Fruit fly (Drosophila melanogaster) Kc167 (cell line): Measurements from ENCODE around the gene CG2225.

Source experiments
- Myc ChIP-seq: fragments of >200 bp; optimal IDR thresholded peaks from 2 replicates; lab custom pipeline; 2017; ENCODE audit warnings: missing external identifiers
- h ChIP-seq: fragments of >200 bp; optimal IDR thresholded peaks from 3 replicates; lab custom pipeline; 2018; ENCODE audit warnings: missing external identifiers
- ttk ChIP-seq: sonication (Bioruptor generic); optimal IDR thresholded peaks from 2 replicates; lab custom pipeline; 2017; ENCODE audit warnings: missing external identifiers

DNA sequence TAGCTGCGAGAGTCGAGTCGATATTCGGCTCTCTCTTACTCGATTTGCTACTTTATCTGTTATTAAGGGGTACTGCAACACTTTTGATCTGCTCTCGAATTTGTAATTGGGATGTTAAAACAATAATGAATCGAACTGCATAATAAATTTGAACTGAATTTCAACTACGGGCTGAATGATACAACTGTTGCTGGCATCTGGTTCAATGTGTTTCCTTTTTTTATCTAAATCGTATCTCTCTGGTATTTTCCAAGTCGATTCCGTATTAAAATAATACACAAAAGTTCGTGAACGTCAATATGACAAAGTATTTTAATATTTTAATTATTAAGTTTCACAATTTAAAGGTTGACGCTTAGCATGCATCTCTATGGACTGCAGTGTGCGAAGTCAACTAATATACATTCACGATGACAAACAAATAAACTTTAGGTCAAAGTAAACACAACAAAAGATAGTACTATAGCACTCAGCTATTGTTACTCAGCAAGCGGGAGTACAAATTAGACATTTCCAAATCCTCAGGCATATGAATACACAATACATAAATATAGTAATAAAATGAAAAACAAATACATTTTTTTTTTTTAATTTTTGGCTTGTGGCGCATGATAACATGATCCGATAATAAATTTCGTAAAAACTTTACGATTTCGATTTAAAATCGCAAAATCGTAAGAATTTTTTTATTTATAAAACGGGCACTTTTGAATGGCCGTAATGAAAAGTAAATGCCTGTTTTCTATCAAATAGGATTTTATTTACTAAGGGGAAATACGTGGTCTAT lies 53.5 kb downstream of the CG2225 start, which contains the start of gene CG2201:
- TF ChIP-seq ttk (no peak), Myc (no peak), h (lab: Kevin White, UChicago) (no peak)
